Worm (Caenorhabditis elegans): Measurements from ENCODE around the gene F20B6.10.

DNA sequence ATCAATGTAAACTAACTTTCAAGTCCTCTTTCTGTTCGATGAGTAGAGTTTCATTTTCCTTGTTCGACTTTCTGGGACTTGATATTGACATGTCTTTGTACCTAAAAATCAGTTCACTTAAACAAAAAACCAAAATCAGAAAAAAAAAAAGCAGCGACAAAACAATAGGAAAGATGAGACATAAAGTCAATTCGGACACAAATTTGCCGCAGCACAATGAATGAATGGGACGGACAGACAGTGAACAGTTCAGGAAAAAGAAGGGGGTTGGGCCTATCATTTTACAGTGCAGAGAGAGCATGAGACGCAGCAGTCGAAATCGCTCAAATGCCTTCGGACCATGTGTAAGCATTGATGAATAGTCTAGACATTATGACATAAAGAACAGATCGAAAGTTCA lies 30.3 kb downstream of the F20B6.10 start, which contains the start of gene mrp-6:
- TF ChIP-seq ceh-58 (GFP tag; IDR thresholded peaks at IDR 0.05) (no peak), egrh-3 (GFP tag; IDR thresholded peaks at IDR 0.05) (no peak), tlf-1 (GFP tag; optimal IDR thresholded peaks at IDR 0.05) (no peak), unc-62 (GFP tag; optimal IDR thresholded peaks at IDR 0.05) (no peak), lin-54 (GFP tag; optimal IDR thresholded peaks at IDR 0.05) (no peak), C17E4.6 (GFP tag; IDR thresholded peaks at IDR 0.05) (no peak), madf-3 (GFP tag; IDR thresholded peaks at IDR 0.05) (no peak), nfya-1 (tag; optimal IDR thresholded peaks at IDR 0.05; ENCODE audit: borderline replicate concordance, insufficient read depth) (no peak), dpl-1 (GFP tag; optimal IDR thresholded peaks at IDR 0.05) (no peak)
